Worm (Caenorhabditis elegans): ENCODE data around the gene T12A7.10.

The T12A7.10 gene

DNA sequence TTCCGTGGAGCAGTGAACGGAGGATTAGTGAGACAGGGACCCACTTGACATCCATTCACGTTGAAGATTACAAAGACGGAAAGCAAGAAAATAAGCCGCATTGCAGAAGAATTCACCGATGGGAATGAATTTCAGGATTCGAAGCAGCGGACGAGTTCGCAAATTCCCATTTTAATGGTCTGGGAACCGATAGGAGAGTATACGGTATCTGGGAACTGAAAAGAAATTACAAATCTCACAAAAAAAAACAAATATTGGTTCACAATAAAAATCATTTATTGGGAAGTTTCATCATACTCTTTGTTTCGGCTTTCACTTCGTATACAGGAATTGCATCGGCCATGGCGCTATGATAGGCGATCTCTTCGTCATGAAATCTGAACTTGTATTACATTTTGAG is at the start of gene T12A7.10:
Gene T12A7.10 (minus strand): TSS at position 101 of the 400 bp plus-strand sequence.
- TF ChIP-seq unc-62 (GFP tag; optimal IDR thresholded peaks at IDR 0.05) = no peak

DNA sequence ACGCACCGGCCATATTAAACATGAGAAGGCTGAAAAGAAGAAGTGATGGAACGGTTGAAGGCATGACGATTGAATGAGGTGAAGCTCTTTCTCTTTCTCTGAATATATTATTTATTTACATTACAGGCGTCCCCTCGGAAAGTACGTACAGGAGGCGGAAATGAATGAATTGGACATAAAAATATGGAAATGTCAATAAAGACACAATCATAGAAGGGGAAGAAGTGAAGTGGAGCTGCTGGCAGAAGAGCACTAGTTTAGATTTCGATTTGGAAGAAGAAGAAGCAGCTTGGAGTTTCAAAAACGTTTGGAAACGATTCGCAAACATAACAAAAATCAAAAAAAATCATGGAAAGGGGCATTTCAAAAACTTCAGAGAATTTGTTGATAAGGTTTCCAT is 49.1 kb upstream of the T12A7.10 start, which contains the start of gene H01G02.1:
Gene H01G02.1 (minus strand): TSS at position 101 of the 400 bp plus-strand sequence.
- TF ChIP-seq unc-62 (GFP tag; optimal IDR thresholded peaks at IDR 0.05) = no peak

ce11 chrIV:11803044-11803443 is 48.1 kb upstream of the T12A7.10 start, which contains the start of gene H01G02.4:
H01G02.4 (minus strand) TSS chrIV:11803144.
- TF ChIP-seq unc-62 (GFP tag; optimal IDR thresholded peaks at IDR 0.05) = no peak

DNA sequence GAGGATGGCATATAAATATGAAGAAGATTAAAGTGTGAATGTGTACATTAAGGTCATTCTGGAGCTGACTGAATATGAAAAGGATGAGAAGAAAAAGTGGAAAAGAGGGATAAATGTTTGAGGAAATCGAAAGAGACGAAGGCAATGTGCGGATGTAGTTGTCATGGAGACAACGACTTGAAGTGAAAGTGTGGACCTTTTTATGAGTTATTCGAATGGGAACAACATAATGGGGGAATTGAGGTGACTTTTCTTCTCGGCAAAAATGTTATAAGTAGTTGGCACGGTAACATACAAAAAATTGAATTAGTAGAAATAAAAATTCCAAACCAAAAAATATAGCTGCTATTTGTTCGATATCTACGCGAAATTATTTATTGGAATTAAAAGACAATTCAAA is 46.2 kb upstream of the T12A7.10 start, which contains the start of gene dyf-18:
Gene dyf-18 (minus strand): TSS at position 101 of the 400 bp plus-strand sequence.
- no peak for TF ChIP-seq unc-62 (GFP tag; optimal IDR thresholded peaks at IDR 0.05)

DNA sequence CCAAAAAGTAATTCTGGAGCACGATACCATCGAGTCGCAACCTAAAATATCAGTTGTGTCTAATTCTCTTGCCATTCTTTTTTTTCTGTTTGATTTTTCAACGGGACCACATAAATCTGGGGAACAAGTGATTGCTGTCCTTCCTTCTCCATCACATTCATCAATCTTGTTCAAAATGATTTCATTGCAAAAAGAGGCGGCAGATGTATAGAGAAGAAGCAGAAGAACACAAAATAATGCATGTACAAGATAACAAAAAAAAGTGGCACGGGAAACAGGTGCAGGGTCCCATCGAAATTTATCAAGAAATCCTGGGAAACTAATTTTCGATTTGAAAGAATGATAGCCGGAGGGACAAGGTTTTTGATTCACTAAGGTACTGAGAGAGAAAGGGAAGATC is 44.3 kb upstream of the T12A7.10 start:
- no peak for TF ChIP-seq unc-62 (GFP tag; optimal IDR thresholded peaks at IDR 0.05)

DNA sequence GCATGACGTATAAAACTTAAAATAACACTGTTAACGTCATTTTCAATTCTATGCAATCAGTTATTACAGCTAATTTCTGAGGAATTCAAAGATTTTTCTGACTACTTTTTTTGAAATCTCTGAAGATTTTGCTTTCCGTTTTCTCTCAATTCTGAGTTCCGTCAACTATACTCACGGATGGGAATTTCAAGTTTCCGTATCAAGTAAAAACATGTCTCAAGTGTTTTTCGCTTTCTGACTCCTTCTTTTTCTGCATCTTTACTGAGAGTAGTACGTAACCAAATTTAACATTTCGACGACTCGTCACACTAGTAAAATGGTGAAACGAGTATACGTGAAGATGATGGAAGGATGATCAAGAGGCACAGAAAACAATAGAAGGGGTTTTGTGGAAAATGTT is 41.9 kb upstream of the T12A7.10 start:
- TF ChIP-seq unc-62 (GFP tag; optimal IDR thresholded peaks at IDR 0.05) = no peak

- no peak for TF ChIP-seq unc-62 (GFP tag; optimal IDR thresholded peaks at IDR 0.05)
Observed at ce11 chrIV:11795964-11796363, 41.1 kb upstream of the T12A7.10 start.

DNA sequence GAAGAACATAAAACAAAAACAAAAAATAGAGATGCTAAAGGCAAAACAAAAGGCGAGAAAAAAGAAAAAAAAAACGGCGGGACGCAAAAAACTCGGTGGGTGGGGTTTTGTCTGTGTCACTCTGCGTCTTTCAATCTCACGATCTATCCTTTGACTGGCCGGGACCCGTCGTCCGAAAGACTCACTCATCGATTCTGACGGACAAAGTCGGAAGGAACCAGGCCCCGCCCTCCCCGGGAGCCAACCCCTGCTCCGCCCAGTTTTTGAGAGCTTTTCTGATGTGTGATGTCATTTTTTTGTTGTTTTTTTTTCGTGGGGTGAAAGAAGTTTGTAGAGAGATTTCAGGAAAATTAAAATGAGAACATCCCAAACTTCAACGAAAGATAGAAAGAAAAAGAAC is 38.3 kb upstream of the T12A7.10 start:
- TF ChIP-seq unc-62 (GFP tag; optimal IDR thresholded peaks at IDR 0.05) = no peak

ce11 chrIV:11792495-11792894 is 37.6 kb upstream of the T12A7.10 start, which contains the start of gene H01G02.3:
H01G02.3 (minus strand) TSS chrIV:11792595.
- no peak for TF ChIP-seq unc-62 (GFP tag; optimal IDR thresholded peaks at IDR 0.05)

- TF ChIP-seq unc-62 (GFP tag; optimal IDR thresholded peaks at IDR 0.05) = no peak
Observed at ce11 chrIV:11788383-11788963, 33.6 kb upstream of the T12A7.10 start.

ce11 chrIV:11787793-11788192 is 32.9 kb upstream of the T12A7.10 start:
- TF ChIP-seq unc-62 (GFP tag; optimal IDR thresholded peaks at IDR 0.05) = no peak

ce11 chrIV:11785064-11785840 is 30.3 kb upstream of the T12A7.10 start:
- TF ChIP-seq unc-62 (GFP tag; optimal IDR thresholded peaks at IDR 0.05) = no peak

DNA sequence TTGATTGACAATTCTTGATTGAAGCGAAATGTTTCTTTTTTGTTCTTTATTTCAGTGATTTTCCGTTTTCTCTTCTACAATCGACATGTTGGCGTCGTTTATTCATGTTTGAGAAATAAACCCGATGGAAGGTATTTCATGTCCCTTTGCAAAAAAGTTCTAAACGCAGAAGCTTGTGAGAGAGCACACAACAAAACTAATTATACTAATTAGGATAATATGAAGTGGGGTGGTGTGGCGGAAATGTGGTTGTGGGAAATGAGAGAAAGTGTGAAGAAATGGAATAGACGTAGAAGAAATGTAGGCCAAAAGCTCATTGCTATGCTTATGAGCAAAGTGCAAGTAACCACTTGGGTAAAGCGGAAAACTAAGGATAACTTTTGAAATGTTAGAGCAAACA is 27.9 kb upstream of the T12A7.10 start:
- TF ChIP-seq unc-62 (GFP tag; optimal IDR thresholded peaks at IDR 0.05) = no peak

DNA sequence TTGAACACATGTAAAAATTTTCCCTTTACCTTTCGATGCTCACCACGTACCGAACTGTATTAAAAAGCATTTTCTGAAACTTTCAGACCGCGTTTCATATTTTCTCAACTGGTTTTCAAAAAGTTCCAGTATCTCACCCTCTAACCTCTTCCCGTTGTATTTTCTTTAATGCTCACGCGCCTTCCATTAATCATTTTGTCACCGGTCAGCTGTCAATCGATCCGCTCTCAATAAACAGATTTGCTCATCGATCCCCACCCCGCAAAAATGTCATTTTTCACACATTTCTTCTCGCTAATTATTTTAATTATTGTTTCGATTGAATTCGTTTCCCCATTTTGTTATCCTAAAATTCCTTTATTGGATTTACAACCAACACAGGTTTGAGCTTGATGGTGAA is 24.1 kb upstream of the T12A7.10 start, which contains the start of gene lpr-2:
Gene lpr-2 (plus strand): TSS at position 189 of the 400 bp plus-strand sequence.
- no peak for TF ChIP-seq unc-62 (GFP tag; optimal IDR thresholded peaks at IDR 0.05)

ce11 chrIV:11776968-11777467 is 22.1 kb upstream of the T12A7.10 start:
- no peak for TF ChIP-seq unc-62 (GFP tag; optimal IDR thresholded peaks at IDR 0.05)

DNA sequence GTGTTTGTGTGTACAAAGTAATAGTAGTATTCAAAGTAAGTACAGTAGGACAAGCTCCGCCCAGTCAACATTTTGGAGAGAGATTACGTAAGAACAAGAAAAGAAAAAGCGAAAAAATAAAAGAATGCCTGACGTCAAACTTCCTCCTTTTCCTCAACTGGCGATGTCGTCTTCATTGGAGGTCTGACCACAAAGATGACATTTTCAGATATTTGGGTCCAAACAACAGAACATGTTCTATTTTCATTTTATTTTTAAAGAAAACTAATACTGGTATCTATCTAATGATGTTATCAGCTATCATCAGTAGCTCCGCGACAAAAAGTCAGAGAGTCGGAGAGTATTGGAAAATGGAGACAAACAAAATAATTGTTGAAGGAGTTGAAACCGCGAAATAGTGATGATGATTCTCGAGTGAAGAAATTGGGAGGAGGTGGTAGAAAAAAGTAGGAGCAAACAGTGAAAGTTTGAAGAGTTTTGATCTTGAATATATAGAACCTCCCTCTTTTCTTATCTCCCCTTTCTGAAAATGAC is 18.9 kb upstream of the T12A7.10 start, which contains the start of gene lips-5:
Gene lips-5 (minus strand): TSS at position 51 of the 534 bp plus-strand sequence.
- no peak for TF ChIP-seq unc-62 (GFP tag; optimal IDR thresholded peaks at IDR 0.05)
